Worm (Caenorhabditis elegans): Measurements from ENCODE around the gene F59A6.12.

ce11 chrII:5011978-5012377, at the start of gene F59A6.12:
- TF ChIP-seq nhr-11 (tag; optimal IDR thresholded peaks at IDR 0.05): no peak
- TF ChIP-seq alr-1 (tag; optimal IDR thresholded peaks at IDR 0.05; ENCODE audit: borderline replicate concordance): no peak
- TF ChIP-seq ztf-4 (tag; optimal IDR thresholded peaks at IDR 0.05): no peak
- no peak for TF ChIP-seq snpc-4 (tag; optimal IDR thresholded peaks at IDR 0.05)
- no peak for TF ChIP-seq dpl-1 (GFP tag; optimal IDR thresholded peaks at IDR 0.05)
- TF ChIP-seq sox-4 (tag; optimal IDR thresholded peaks at IDR 0.05): no peak
- TF ChIP-seq unc-62 (GFP tag; optimal IDR thresholded peaks at IDR 0.05): no peak
- TF ChIP-seq zag-1 (tag; optimal IDR thresholded peaks at IDR 0.05): no peak

Measured in whole organism, L1 larva.